Fruit fly (Drosophila melanogaster) whole organism, embryonic: Measurements from ENCODE around the gene Rlb1.
A peak's percentile ranks its signal among the peaks of the same experiment; 100 is the strongest.

Experiments used
- ATbp ChIP-seq: fragments of 200-800 bp; sonication (Bioruptor generic); optimal IDR thresholded peaks from 2 replicates; lab custom pipeline; 2017; ENCODE audit warnings: missing biosample characterization, mild to moderate bottlenecking, missing genetic modification characterization, missing genetic modification reagents
- Adf1 ChIP-seq: fragments of 200-800 bp; sonication (Bioruptor generic); IDR thresholded peaks from 2 replicates; pipeline ENCODE4 v1.3.6; 2022; ENCODE audit warnings: missing biosample characterization, missing genetic modification characterization
- Asciz ChIP-seq: fragments of 200-800 bp; sonication (Bioruptor generic); optimal IDR thresholded peaks from 2 replicates; lab custom pipeline; 2017; ENCODE audit warnings: missing biosample characterization, mild to moderate bottlenecking, missing genetic modification characterization, missing genetic modification reagents
- Bgb ChIP-seq: fragments of 200-800 bp; sonication (Bioruptor generic); IDR thresholded peaks from 2 replicates; pipeline ENCODE4 v1.3.6; 2022; ENCODE audit warnings: missing biosample characterization, missing genetic modification characterization; ENCODE audit not compliant: partially characterized antibody
- CG10147 ChIP-seq: fragments of 200-800 bp; sonication (Bioruptor generic); optimal IDR thresholded peaks from 2 replicates; lab custom pipeline; 2019; ENCODE audit warnings: missing biosample characterization, mild to moderate bottlenecking, missing genetic modification characterization, moderate library complexity
- CG11456 ChIP-seq: fragments of 200-800 bp; sonication (Bioruptor generic); IDR thresholded peaks from 3 replicates; pipeline ENCODE4 v1.3.6; 2022; ENCODE audit warnings: missing biosample characterization, missing genetic modification characterization
- CG12071 ChIP-seq: fragments of 200-800 bp; sonication (Bioruptor generic); optimal IDR thresholded peaks from 3 replicates; lab custom pipeline; 2018; ENCODE audit warnings: missing biosample characterization, mild to moderate bottlenecking, missing genetic modification characterization
- CG12942 ChIP-seq: fragments of 200-800 bp; sonication (Bioruptor generic); optimal IDR thresholded peaks from 3 replicates; lab custom pipeline; 2016; ENCODE audit warnings: missing biosample characterization, missing genetic modification characterization
- CG15073 ChIP-seq: fragments of 200-800 bp; sonication (Bioruptor generic); optimal IDR thresholded peaks from 2 replicates; lab custom pipeline; 2016; ENCODE audit warnings: missing biosample characterization, missing genetic modification characterization
- CG15601 ChIP-seq: fragments of 200-800 bp; sonication (Bioruptor generic); optimal IDR thresholded peaks from 3 replicates; lab custom pipeline; 2019; ENCODE audit warnings: missing biosample characterization, mild to moderate bottlenecking, missing genetic modification characterization, moderate library complexity
- CG17385 ChIP-seq: fragments of 200-800 bp; sonication (Bioruptor generic); optimal IDR thresholded peaks from 3 replicates; lab custom pipeline; 2018; ENCODE audit warnings: missing biosample characterization, mild to moderate bottlenecking, missing genetic modification characterization
- CG17568 ChIP-seq: fragments of 200-800 bp; sonication (Bioruptor generic); optimal IDR thresholded peaks from 2 replicates; lab custom pipeline; 2018; ENCODE audit warnings: missing biosample characterization, mild to moderate bottlenecking, missing genetic modification characterization, moderate library complexity
- CG43689 ChIP-seq: fragments of 200-800 bp; sonication (Bioruptor generic); IDR thresholded peaks from 2 replicates; pipeline ENCODE4 v1.3.6; 2022; ENCODE audit warnings: missing biosample characterization, missing genetic modification characterization
- CG4854 ChIP-seq: fragments of 200-800 bp; sonication (Bioruptor generic); optimal IDR thresholded peaks from 2 replicates; lab custom pipeline; 2016; ENCODE audit warnings: missing biosample characterization, missing genetic modification characterization, inconsistent platforms
- CG7963 ChIP-seq: fragments of 200-800 bp; sonication (Bioruptor generic); IDR thresholded peaks from 3 replicates; pipeline ENCODE4 v1.3.6; 2022; ENCODE audit warnings: missing biosample characterization, missing genetic modification characterization; ENCODE audit not compliant: partially characterized antibody
- CG8281 ChIP-seq: fragments of 200-800 bp; sonication (Bioruptor generic); optimal IDR thresholded peaks from 2 replicates; lab custom pipeline; 2018; ENCODE audit warnings: missing biosample characterization, mild to moderate bottlenecking, missing genetic modification characterization, moderate library complexity
- Doc3 ChIP-seq: fragments of 200-800 bp; sonication (Bioruptor generic); IDR thresholded peaks from 3 replicates; pipeline ENCODE4 v1.3.6; 2022; ENCODE audit warnings: missing biosample characterization, missing genetic modification characterization; ENCODE audit not compliant: partially characterized antibody
- Fer1 ChIP-seq: fragments of 200-800 bp; sonication (Bioruptor generic); optimal IDR thresholded peaks from 2 replicates; lab custom pipeline; 2017; ENCODE audit warnings: missing biosample characterization, mild to moderate bottlenecking, missing genetic modification characterization
- HLH3B ChIP-seq: fragments of 200-800 bp; sonication (Bioruptor generic); IDR thresholded peaks from 2 replicates; pipeline ENCODE4 v1.3.6; 2022; ENCODE audit warnings: missing biosample characterization, missing genetic modification characterization
- HmgD ChIP-seq: fragments of 200-800 bp; sonication (Bioruptor generic); optimal IDR thresholded peaks from 3 replicates; lab custom pipeline; 2016; ENCODE audit warnings: missing biosample characterization, missing genetic modification characterization
- MESR4 ChIP-seq: fragments of 200-800 bp; sonication (Bioruptor generic); optimal IDR thresholded peaks from 2 replicates; lab custom pipeline; 2018; ENCODE audit warnings: missing biosample characterization, mild to moderate bottlenecking, missing genetic modification characterization, moderate library complexity
- Nf-YC ChIP-seq: fragments of 200-800 bp; optimal IDR thresholded peaks from 3 replicates; lab custom pipeline; 2019; ENCODE audit warnings: missing biosample characterization, mild to moderate bottlenecking, missing genetic modification characterization, moderate library complexity
- NfI ChIP-seq: fragments of 200-800 bp; sonication (Bioruptor generic); optimal IDR thresholded peaks from 3 replicates; lab custom pipeline; 2018; ENCODE audit warnings: missing biosample characterization, mild to moderate bottlenecking, missing genetic modification characterization, moderate library complexity
- Spps ChIP-seq: fragments of 200-800 bp; sonication (Bioruptor generic); optimal IDR thresholded peaks from 2 replicates; lab custom pipeline; 2018; ENCODE audit warnings: missing biosample characterization, mild to moderate bottlenecking, missing genetic modification characterization
- Usf ChIP-seq: fragments of 200-800 bp; sonication (Bioruptor generic); optimal IDR thresholded peaks from 2 replicates; lab custom pipeline; 2017; ENCODE audit warnings: missing genotype, missing biosample characterization, missing genetic modification characterization
- ab ChIP-seq: fragments of 200-800 bp; sonication (Bioruptor generic); optimal IDR thresholded peaks from 2 replicates; lab custom pipeline; 2016; ENCODE audit warnings: missing biosample characterization, missing genetic modification characterization
- az2 ChIP-seq: fragments of 200-800 bp; sonication (Bioruptor generic); optimal IDR thresholded peaks from 3 replicates; lab custom pipeline; 2016; ENCODE audit warnings: missing biosample characterization, missing genetic modification characterization
- bigmax ChIP-seq: fragments of 200-800 bp; sonication (Bioruptor generic); optimal IDR thresholded peaks from 2 replicates; lab custom pipeline; 2018; ENCODE audit warnings: missing biosample characterization, mild to moderate bottlenecking, missing genetic modification characterization
- cato ChIP-seq: fragments of 200-800 bp; sonication (Bioruptor generic); optimal IDR thresholded peaks from 2 replicates; lab custom pipeline; 2016; ENCODE audit warnings: missing biosample characterization, missing genetic modification characterization, borderline replicate concordance
- chm ChIP-seq: fragments of 200-800 bp; sonication (Bioruptor generic); IDR thresholded peaks from 2 replicates; pipeline ENCODE4 v1.3.6; 2022; ENCODE audit warnings: missing biosample characterization, missing genetic modification characterization
- ci ChIP-seq: fragments of 200-800 bp; sonication (Bioruptor generic); IDR thresholded peaks from 3 replicates; pipeline ENCODE4 v1.3.6; 2022; ENCODE audit warnings: missing biosample characterization, missing genetic modification characterization
- dati ChIP-seq: fragments of 200-800 bp; sonication (Bioruptor generic); IDR thresholded peaks from 2 replicates; pipeline ENCODE4 v1.3.6; 2022; ENCODE audit warnings: missing biosample characterization, missing genetic modification characterization
- emc ChIP-seq: fragments of 200-800 bp; sonication (Bioruptor generic); optimal IDR thresholded peaks from 2 replicates; lab custom pipeline; 2016; ENCODE audit warnings: missing biosample characterization, missing genetic modification characterization
- esg ChIP-seq: fragments of 200-800 bp; sonication (Bioruptor generic); conservative IDR thresholded peaks from 2 replicates; pipeline ENCODE4 v1.3.6; 2022; ENCODE audit warnings: missing biosample characterization, missing genetic modification characterization
- exex ChIP-seq: fragments of 200-800 bp; sonication (Bioruptor generic); optimal IDR thresholded peaks from 4 replicates; lab custom pipeline; 2018; ENCODE audit warnings: missing biosample characterization, mild to moderate bottlenecking, missing genetic modification characterization, moderate library complexity
- grau ChIP-seq: fragments of 200-800 bp; optimal IDR thresholded peaks from 3 replicates; lab custom pipeline; 2019; ENCODE audit warnings: missing biosample characterization, mild to moderate bottlenecking, missing genetic modification characterization, moderate library complexity
- hth ChIP-seq: fragments of >200 bp; optimal IDR thresholded peaks from 2 replicates; lab custom pipeline; 2017; ENCODE audit warnings: inconsistent platforms
- insv ChIP-seq, 2 experiments: fragments of 200-800 bp; sonication (Bioruptor generic); optimal IDR thresholded peaks; 3 replicates each; lab custom pipeline; 2016 to 2018; ENCODE audit warnings: missing biosample characterization in 2 of 2, missing genetic modification characterization in 2 of 2
- jigr1 ChIP-seq: fragments of 200-800 bp; sonication (Bioruptor generic); IDR thresholded peaks from 3 replicates; pipeline ENCODE4 v1.3.6; 2022; ENCODE audit warnings: missing biosample characterization, missing genetic modification characterization
- jumu ChIP-seq: fragments of 200-800 bp; sonication (Bioruptor generic); optimal IDR thresholded peaks from 3 replicates; lab custom pipeline; 2016; ENCODE audit warnings: missing biosample characterization, missing genetic modification characterization
- ken ChIP-seq: fragments of 200-800 bp; sonication (Bioruptor generic); IDR thresholded peaks from 3 replicates; pipeline ENCODE4 v1.3.6; 2022; ENCODE audit warnings: missing biosample characterization, missing genetic modification characterization
- nerfin-2 ChIP-seq: fragments of 200-800 bp; sonication (Bioruptor generic); IDR thresholded peaks from 2 replicates; pipeline ENCODE4 v1.3.6; 2022; ENCODE audit warnings: missing biosample characterization, missing genetic modification characterization; ENCODE audit not compliant: partially characterized antibody
- org-1 ChIP-seq: fragments of 200-800 bp; sonication (Bioruptor generic); optimal IDR thresholded peaks from 2 replicates; lab custom pipeline; 2017; ENCODE audit warnings: missing biosample characterization, missing genetic modification characterization
- psq ChIP-seq: fragments of 200-800 bp; sonication (Bioruptor generic); optimal IDR thresholded peaks from 2 replicates; lab custom pipeline; 2017; ENCODE audit warnings: missing biosample characterization, missing genetic modification characterization
- row ChIP-seq: fragments of 200-800 bp; sonication (Bioruptor generic); IDR thresholded peaks from 3 replicates; pipeline ENCODE4 v1.3.6; 2022; ENCODE audit warnings: missing biosample characterization, missing genetic modification characterization
- slou ChIP-seq: fragments of 200-800 bp; sonication (Bioruptor generic); optimal IDR thresholded peaks from 3 replicates; lab custom pipeline; 2016; ENCODE audit warnings: missing biosample characterization, missing genetic modification characterization
- ssp ChIP-seq: fragments of 200-800 bp; sonication (Bioruptor generic); IDR thresholded peaks from 2 replicates; pipeline ENCODE4 v1.3.6; 2022; ENCODE audit warnings: missing biosample characterization, missing genetic modification characterization
- tio ChIP-seq: fragments of 200-800 bp; sonication (Bioruptor generic); optimal IDR thresholded peaks from 2 replicates; lab custom pipeline; 2017; ENCODE audit warnings: missing biosample characterization, missing genetic modification characterization, inconsistent platforms
- tll ChIP-seq, 2 experiments: fragments of 200-800 bp in 1 of 2; fragments of >200 bp in 1 of 2; sonication (Bioruptor generic) in 1 of 2; optimal IDR thresholded peaks; 2 replicates each; lab custom pipeline; 2017 to 2019; ENCODE audit warnings: missing biosample characterization in 2 of 2, missing genetic modification characterization in 2 of 2, mild to moderate bottlenecking in 1 of 2, moderate library complexity in 1 of 2
- wek ChIP-seq: fragments of 200-800 bp; sonication (Bioruptor generic); optimal IDR thresholded peaks from 3 replicates; lab custom pipeline; 2018; ENCODE audit warnings: missing biosample characterization, mild to moderate bottlenecking, missing genetic modification characterization, moderate library complexity
- zen ChIP-seq: fragments of 200-800 bp; sonication (Bioruptor generic); optimal IDR thresholded peaks from 3 replicates; lab custom pipeline; 2018; ENCODE audit warnings: missing biosample characterization, mild to moderate bottlenecking, missing genetic modification characterization, moderate library complexity
- zfh2 ChIP-seq: fragments of 200-800 bp; sonication (Bioruptor generic); optimal IDR thresholded peaks from 2 replicates; lab custom pipeline; 2016; ENCODE audit warnings: missing biosample characterization, missing genetic modification characterization

Rlb1 gene

DNA sequence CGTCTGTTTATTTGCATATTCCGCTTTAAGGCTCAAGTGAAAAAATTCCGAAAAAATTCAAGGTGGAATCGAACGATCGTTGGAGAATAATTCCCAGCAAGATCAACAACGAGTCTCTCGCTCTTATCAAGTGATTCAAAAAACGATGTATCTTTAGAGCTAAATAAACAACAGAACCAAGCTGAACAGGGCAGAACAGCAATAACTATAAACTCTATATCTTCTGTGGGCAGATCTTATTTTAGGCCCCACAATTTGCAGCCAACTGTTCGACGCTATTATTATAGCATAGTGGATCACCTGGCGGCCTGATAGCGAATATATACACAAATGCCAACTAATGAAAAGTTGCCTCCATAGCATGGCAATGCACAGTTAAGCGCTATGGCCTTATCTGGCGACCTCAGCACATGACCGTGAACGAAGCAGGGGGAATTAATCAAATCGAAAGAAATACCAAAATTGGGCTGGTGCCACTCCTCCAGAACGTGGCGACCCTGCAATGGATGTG lies 16.3 kb downstream of the Rlb1 start (continued):
- TF ChIP-seq HLH3B (GFP tag; lab: Robert Waterston, UW): no peak
- no peak for TF ChIP-seq CG10147
- TF ChIP-seq ci: no peak
- TF ChIP-seq tio (GFP tag; lab: Kevin White, UChicago): no peak
- TF ChIP-seq Spps (tag; lab: Kevin White, UChicago): no peak
- no peak for TF ChIP-seq az2
- no peak for TF ChIP-seq jigr1
- no peak for TF ChIP-seq Usf
- no peak for TF ChIP-seq row
- no peak for TF ChIP-seq CG8281
- TF ChIP-seq chm (GFP tag; lab: Robert Waterston, UW): no peak
- no peak for TF ChIP-seq zfh2
- no peak for TF ChIP-seq CG15073 (GFP tag; lab: Kevin White, UChicago)
- TF ChIP-seq psq (GFP tag; lab: Kevin White, UChicago): no peak
- no peak for TF ChIP-seq grau
- no peak for TF ChIP-seq insv (GFP tag; optimal IDR thresholded peaks at IDR 0.05; lab: Kevin White, UChicago)
- no peak for TF ChIP-seq bigmax
- no peak for TF ChIP-seq MESR4 (GFP tag; lab: Kevin White, UChicago)
- TF ChIP-seq exex (tag; lab: Kevin White, UChicago): peak; percentile 72
- no peak for TF ChIP-seq hth (lab: Kevin White, UChicago)
- TF ChIP-seq Fer1 (GFP tag; lab: Kevin White, UChicago): peak; percentile 19
- no peak for TF ChIP-seq ssp
- TF ChIP-seq CG4854: no peak
- no peak for TF ChIP-seq CG7963 (GFP tag; lab: Robert Waterston, UW)
- TF ChIP-seq nerfin-2 (GFP tag; lab: Robert Waterston, UW): no peak
- no peak for TF ChIP-seq jumu (GFP tag; lab: Kevin White, UChicago)
- no peak for TF ChIP-seq CG12071 (GFP tag; lab: Kevin White, UChicago)
- TF ChIP-seq CG15601 (tag; lab: Kevin White, UChicago): no peak
- TF ChIP-seq CG12942 (GFP tag; lab: Kevin White, UChicago): no peak
- TF ChIP-seq dati (GFP tag; lab: Robert Waterston, UW): no peak
- TF ChIP-seq CG11456: no peak
- no peak for TF ChIP-seq Adf1 (GFP tag; lab: Robert Waterston, UW)
- TF ChIP-seq ab (GFP tag; lab: Kevin White, UChicago): no peak
- TF ChIP-seq org-1: no peak
- TF ChIP-seq CG17385 (GFP tag; lab: Kevin White, UChicago): no peak
- no peak for TF ChIP-seq NfI (GFP tag; lab: Kevin White, UChicago)
- no peak for TF ChIP-seq emc (GFP tag; lab: Kevin White, UChicago)
- TF ChIP-seq esg (GFP tag; lab: Robert Waterston, UW): no peak
- no peak for TF ChIP-seq tll (GFP tag; optimal IDR thresholded peaks at IDR 0.05; lab: Kevin White, UChicago)
- no peak for TF ChIP-seq Asciz (GFP tag; lab: Kevin White, UChicago)
- TF ChIP-seq HmgD (GFP tag; lab: Kevin White, UChicago): no peak
- TF ChIP-seq Doc3 (GFP tag; lab: Robert Waterston, UW): no peak
- TF ChIP-seq ATbp (GFP tag; lab: Kevin White, UChicago): no peak
- no peak for TF ChIP-seq Bgb
- TF ChIP-seq wek (GFP tag; lab: Kevin White, UChicago): no peak
- TF ChIP-seq CG43689 (GFP tag; lab: Robert Waterston, UW): no peak
- no peak for TF ChIP-seq CG17568
- no peak for TF ChIP-seq zen (tag; lab: Kevin White, UChicago)
- TF ChIP-seq ken (GFP tag; lab: Robert Waterston, UW): no peak
- no peak for TF ChIP-seq cato (GFP tag; lab: Kevin White, UChicago)
- no peak for TF ChIP-seq slou
- no peak for TF ChIP-seq Nf-YC (tag; lab: Kevin White, UChicago)
